Fruit fly (Drosophila melanogaster) Kc167 (cell line): ENCODE measurements around the gene CG33687.

Experiments used
- Myc ChIP-seq: fragments of >200 bp; optimal IDR thresholded peaks from 2 replicates; lab custom pipeline; 2017; ENCODE audit warnings: missing external identifiers
- Sin3A ChIP-seq: fragments of >200 bp; optimal IDR thresholded peaks from 2 replicates; lab custom pipeline; 2018; ENCODE audit warnings: missing external identifiers
- h ChIP-seq: fragments of >200 bp; optimal IDR thresholded peaks from 3 replicates; lab custom pipeline; 2018; ENCODE audit warnings: missing external identifiers

DNA sequence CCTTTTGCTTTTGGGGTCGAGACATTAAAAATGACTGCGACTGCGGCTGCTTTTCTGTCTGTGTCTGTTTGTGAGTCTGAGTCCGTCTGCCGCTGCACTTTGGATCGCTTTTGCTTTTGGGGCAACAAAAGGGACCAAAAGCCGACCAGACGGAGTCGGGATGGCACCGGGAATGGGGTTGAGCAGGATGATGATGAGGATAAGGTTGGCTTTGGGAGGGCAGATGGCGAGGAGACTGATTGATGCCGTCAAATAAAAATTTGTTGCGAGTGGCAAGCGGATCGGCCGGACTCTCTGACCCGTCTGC is 7.8 kb upstream of the CG33687 start:
- no peak for TF ChIP-seq Sin3A (lab: Kevin White, UChicago)
- no peak for TF ChIP-seq h (lab: Kevin White, UChicago)
- TF ChIP-seq Myc: no peak
